Worm (Caenorhabditis elegans) whole organism, young adult: Measurements from ENCODE around the gene nspb-1.

Experiments
- Y79H2A.3 ChIP-seq: fragments of 200-800 bp; sonication (Bioruptor generic); conservative IDR thresholded peaks from 2 replicates; pipeline ENCODE4 v1.3.6; 2022; ENCODE audit warnings: missing genetic modification reagents, missing genetic modification characterization, missing compliant biosample characterization
- ekl-4 ChIP-seq: fragments of 200-800 bp; sonication (Bioruptor generic); IDR thresholded peaks from 2 replicates; pipeline ENCODE4 v1.3.6; 2022; ENCODE audit warnings: missing genetic modification reagents, missing genetic modification characterization, missing compliant biosample characterization
- mel-28 ChIP-seq: sonication (generic microtip); optimal IDR thresholded peaks from 2 replicates; lab custom pipeline; 2016; ENCODE audit warnings: borderline replicate concordance, mild to moderate bottlenecking, missing genetic modification characterization, missing compliant biosample characterization
- nhr-90 ChIP-seq: sonication (generic microtip); optimal IDR thresholded peaks from 2 replicates; lab custom pipeline; 2016; ENCODE audit warnings: missing genotype, mild to moderate bottlenecking, missing genetic modification characterization, missing compliant biosample characterization
- pha-4 ChIP-seq: fragments of 150-350 bp; sonication (generic microtip); optimal IDR thresholded peaks from 2 replicates; lab custom pipeline; 2014; ENCODE audit warnings: missing biosample characterization, missing genetic modification reagents, missing genetic modification characterization
- snpc-4 ChIP-seq, 5 experiments: fragments of 150-350 bp in 1 of 5; sonication (generic microtip) in 4 of 5; optimal IDR thresholded peaks; 2 replicates each; lab custom pipeline; 2014 to 2018; ENCODE audit warnings: missing genetic modification characterization in 5 of 5, missing biosample characterization in 3 of 5, antibody characterized with exemption in 2 of 5, mild to moderate bottlenecking in 2 of 5, missing compliant biosample characterization in 2 of 5, missing genotype in 2 of 5, moderate library complexity in 2 of 5, missing genetic modification reagents in 1 of 5

- TF ChIP-seq Y79H2A.3 (GFP tag; lab: Robert Waterston, UW) (no peak), pha-4 (tag; lab: Kevin White, UChicago) (no peak), mel-28 (tag; lab: Kevin White, UChicago) (no peak), ekl-4 (GFP tag; lab: Robert Waterston, UW) (no peak), snpc-4 (GFP tag; optimal IDR thresholded peaks at IDR 0.05; lab: Kevin White, UChicago) (no peak), snpc-4 (tag; optimal IDR thresholded peaks at IDR 0.05; lab: Kevin White, UChicago) (no peak), nhr-90 (tag; lab: Kevin White, UChicago) (no peak)
Observed at ce11 chrIV:6602376-6602775, 11.5 kb upstream of the nspb-1 start, which contains the start of gene F15B10.3.
